Fruit fly (Drosophila melanogaster) S2 (cell line): Measurements from ENCODE around the gene Tet.

Experiments
- CG8478 ChIP-seq: fragments of >200 bp; optimal IDR thresholded peaks from 2 replicates; lab custom pipeline; 2018
- CTCF ChIP-seq, 2 experiments: fragments of >200 bp; optimal IDR thresholded peaks; 2 replicates each; lab custom pipeline; 2018

dm6 chr3L:2844913-2845610 lies 33.9 kb downstream of the Tet start:
- TF ChIP-seq CG8478 (no peak), CTCF (optimal IDR thresholded peaks at IDR 0.05; lab: Kevin White, UChicago) (no peak)
